Worm (Caenorhabditis elegans): Measurements from ENCODE around the gene pkd-2.

DNA sequence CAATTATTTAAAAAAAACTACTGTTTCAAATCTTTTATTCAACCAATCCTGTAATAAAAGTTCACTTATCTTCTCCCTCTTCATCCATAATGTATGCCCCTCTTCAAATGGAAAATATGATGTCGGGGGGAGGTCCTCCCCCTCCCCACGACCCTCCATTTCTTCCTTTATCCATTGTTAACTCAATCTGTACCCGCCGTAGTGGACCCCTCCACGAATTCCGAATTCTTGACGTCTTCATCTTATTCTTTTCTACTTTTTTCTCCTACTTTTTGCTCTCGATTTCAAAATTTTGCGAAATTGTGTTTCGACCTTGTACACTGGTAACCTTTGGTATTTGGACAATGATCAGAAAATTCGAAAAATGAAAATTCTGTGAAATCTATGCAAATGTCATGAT lies 1.1 kb upstream of the pkd-2 start, which contains the start of gene lgc-52:
- TF ChIP-seq dao-5 (tag; optimal IDR thresholded peaks at IDR 0.05) (no peak), W03F9.2 (tag; optimal IDR thresholded peaks at IDR 0.05) (no peak), him-1 (tag; optimal IDR thresholded peaks at IDR 0.05) (no peak)

Measured in whole organism, L4/young adult.